Worm (Caenorhabditis elegans): ENCODE measurements around the gene elt-7.

ce11 chrV:4775140-4775539 is 4.7 kb downstream of the elt-7 start:
- no peak for TF ChIP-seq flh-1 (GFP tag; optimal IDR thresholded peaks at IDR 0.05)
- no peak for TF ChIP-seq unc-62 (GFP tag; optimal IDR thresholded peaks at IDR 0.05)
- TF ChIP-seq cnd-1 (tag; optimal IDR thresholded peaks at IDR 0.05), result no peak
- no peak for TF ChIP-seq elt-1 (tag; optimal IDR thresholded peaks at IDR 0.05; ENCODE audit: borderline replicate concordance, insufficient read depth)
- no peak for TF ChIP-seq pha-4 (tag; optimal IDR thresholded peaks at IDR 0.05)
